Fruit fly (Drosophila melanogaster): ENCODE data around the gene mahe.

mahe gene

DNA sequence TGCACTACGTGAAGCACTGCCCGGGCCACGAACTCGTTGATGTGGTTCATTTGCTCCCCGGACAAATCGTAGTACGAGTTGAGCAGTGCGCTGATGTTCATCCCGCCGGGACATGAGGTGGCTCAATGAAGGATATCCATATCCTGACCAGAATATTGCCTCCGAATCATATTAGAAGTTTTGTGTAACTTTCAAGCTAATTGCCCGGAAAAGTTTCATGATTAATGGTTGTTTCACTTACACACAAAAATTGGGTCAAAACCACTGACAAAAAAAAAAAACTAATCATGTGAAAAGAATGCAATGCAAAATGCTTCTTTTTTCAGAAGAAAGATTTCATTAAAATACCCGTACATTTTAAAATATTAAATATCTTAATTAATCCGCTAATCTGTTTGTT lies 49.6 kb downstream of the mahe start, which contains the start of gene Ir7e:
Gene Ir7e, minus strand, starts transcription at position 101 of the 400 bp plus-strand sequence.
- TF ChIP-seq pan (optimal IDR thresholded peaks at IDR 0.05) = no peak
- no peak for TF ChIP-seq CG8478 (optimal IDR thresholded peaks at IDR 0.05)
- no peak for TF ChIP-seq psq (optimal IDR thresholded peaks at IDR 0.05)
- no peak for TF ChIP-seq Dll (optimal IDR thresholded peaks at IDR 0.05)
- TF ChIP-seq usp (GFP tag; optimal IDR thresholded peaks at IDR 0.05) = no peak
- no peak for TF ChIP-seq EcR (GFP tag; optimal IDR thresholded peaks at IDR 0.05)

- TF ChIP-seq EcR (GFP tag; optimal IDR thresholded peaks at IDR 0.05) (no peak), psq (optimal IDR thresholded peaks at IDR 0.05) (no peak)
Observed at dm6 chrX:7878736-7879135, 52.4 kb downstream of the mahe start, which contains the start of gene Ir7d. Ir7d (minus strand) TSS chrX:7878836.

dm6 chrX:7874094-7874493 lies 57.1 kb downstream of the mahe start, which contains the start of gene Ir7c:
Ir7c (plus strand) TSS chrX:7874394.
- TF ChIP-seq EcR (GFP tag; optimal IDR thresholded peaks at IDR 0.05) (no peak), usp (GFP tag; optimal IDR thresholded peaks at IDR 0.05) (no peak), pan (optimal IDR thresholded peaks at IDR 0.05) (no peak), psq (optimal IDR thresholded peaks at IDR 0.05) (no peak), Dll (optimal IDR thresholded peaks at IDR 0.05) (no peak), CG8478 (optimal IDR thresholded peaks at IDR 0.05) (no peak)

DNA sequence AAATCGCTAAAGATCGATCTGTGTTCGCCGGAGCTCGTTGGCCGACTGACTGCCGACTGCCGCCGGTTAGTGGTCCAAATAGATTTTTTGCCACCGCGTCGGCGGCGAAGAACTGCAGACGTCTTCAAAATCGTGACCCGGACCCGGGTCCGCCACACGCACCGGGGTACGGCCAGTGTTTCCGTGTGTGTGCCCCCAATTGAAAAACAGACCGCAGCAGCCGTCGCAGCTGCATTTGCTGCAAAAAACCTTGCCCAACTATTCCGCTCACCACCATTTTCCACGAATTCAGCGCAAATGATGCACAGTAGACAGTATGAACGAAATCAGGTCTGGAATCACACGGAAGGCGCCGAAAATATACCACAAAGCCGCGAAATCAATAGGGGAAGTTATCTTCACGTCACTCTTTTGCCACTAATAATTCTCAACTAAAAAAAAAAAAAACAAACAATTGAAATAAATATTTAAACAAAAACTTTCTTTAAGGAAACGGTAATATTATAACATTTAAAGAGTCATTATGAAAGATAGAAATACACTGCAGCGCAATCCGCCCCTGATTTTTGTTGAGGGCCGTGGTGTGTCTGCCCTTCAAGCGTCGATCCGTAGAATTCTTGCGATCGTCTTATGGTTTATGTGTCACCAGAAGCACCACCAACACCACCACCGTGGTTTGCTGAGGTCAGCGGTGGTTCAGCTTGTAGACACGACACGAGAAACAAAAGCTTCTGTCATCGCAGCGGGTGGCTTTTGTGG lies 57.8 kb downstream of the mahe start, which contains the start of gene dec:
Gene dec, minus strand, starts transcription at position 51 of the 759 bp plus-strand sequence.
- no peak for TF ChIP-seq CG8478 (optimal IDR thresholded peaks at IDR 0.05)
- TF ChIP-seq usp (GFP tag; optimal IDR thresholded peaks at IDR 0.05) = no peak
- TF ChIP-seq Dll (optimal IDR thresholded peaks at IDR 0.05) = no peak
- TF ChIP-seq EcR (GFP tag; optimal IDR thresholded peaks at IDR 0.05) = no peak
- no peak for TF ChIP-seq psq (optimal IDR thresholded peaks at IDR 0.05)
- no peak for TF ChIP-seq pan (optimal IDR thresholded peaks at IDR 0.05)

Data from whole organism.